Worm (Caenorhabditis elegans) whole organism, late embryonic: ENCODE data around the gene ugt-45.

ENCODE experiments used
- C08G9.2 ChIP-seq: sonication (generic microtip); optimal IDR thresholded peaks from 2 replicates; lab custom pipeline; 2016; ENCODE audit warnings: mild to moderate bottlenecking, missing genetic modification characterization, moderate library complexity, missing compliant biosample characterization
- F13H6.1 ChIP-seq: sonication (generic microtip); optimal IDR thresholded peaks from 2 replicates; lab custom pipeline; 2016; ENCODE audit warnings: missing genetic modification characterization, missing compliant biosample characterization
- K09A11.1 ChIP-seq: sonication (generic microtip); optimal IDR thresholded peaks from 2 replicates; lab custom pipeline; 2017; ENCODE audit warnings: antibody characterized with exemption, mild to moderate bottlenecking, missing genetic modification characterization, missing compliant biosample characterization; ENCODE audit not compliant: insufficient read depth
- T23F11.4 ChIP-seq: fragments of 200-800 bp; sonication (Bioruptor generic); optimal IDR thresholded peaks from 2 replicates; lab custom pipeline; 2018; ENCODE audit warnings: mild to moderate bottlenecking, missing genetic modification characterization, missing compliant biosample characterization
- Y22D7AL.16 ChIP-seq: sonication (generic microtip); optimal IDR thresholded peaks from 2 replicates; lab custom pipeline; 2016; ENCODE audit warnings: missing genetic modification characterization, missing compliant biosample characterization
- ahr-1 ChIP-seq: sonication (generic microtip); optimal IDR thresholded peaks from 2 replicates; lab custom pipeline; 2016; ENCODE audit warnings: missing genetic modification characterization, missing compliant biosample characterization
- ceh-19 ChIP-seq: fragments of 200-800 bp; sonication (Bioruptor generic); optimal IDR thresholded peaks from 2 replicates; lab custom pipeline; 2018; ENCODE audit warnings: mild to moderate bottlenecking, missing genetic modification characterization, missing compliant biosample characterization
- ceh-2 ChIP-seq: sonication (generic microtip); optimal IDR thresholded peaks from 2 replicates; lab custom pipeline; 2016; ENCODE audit warnings: missing genotype, missing genetic modification characterization, missing compliant biosample characterization
- ceh-31 ChIP-seq: sonication (generic microtip); optimal IDR thresholded peaks from 2 replicates; lab custom pipeline; 2016; ENCODE audit warnings: missing genetic modification characterization, missing compliant biosample characterization
- ceh-48 ChIP-seq: sonication (generic microtip); optimal IDR thresholded peaks from 2 replicates; lab custom pipeline; 2016; ENCODE audit warnings: missing genetic modification characterization, inconsistent platforms, missing compliant biosample characterization
- ceh-6 ChIP-seq: fragments of 200-800 bp; sonication (Bioruptor generic); optimal IDR thresholded peaks from 2 replicates; lab custom pipeline; 2018; ENCODE audit warnings: mild to moderate bottlenecking, missing genetic modification characterization, missing compliant biosample characterization
- che-1 ChIP-seq: sonication (generic microtip); optimal IDR thresholded peaks from 2 replicates; lab custom pipeline; 2016; ENCODE audit warnings: mild to moderate bottlenecking, missing genetic modification characterization, missing compliant biosample characterization
- dmd-4 ChIP-seq: sonication (generic microtip); optimal IDR thresholded peaks from 2 replicates; lab custom pipeline; 2016; ENCODE audit warnings: borderline replicate concordance, missing genetic modification characterization, missing compliant biosample characterization
- eyg-1 ChIP-seq: sonication (generic microtip); optimal IDR thresholded peaks from 2 replicates; lab custom pipeline; 2016; ENCODE audit warnings: missing genotype, missing genetic modification characterization, missing compliant biosample characterization
- fax-1 ChIP-seq: sonication (generic microtip); optimal IDR thresholded peaks from 2 replicates; lab custom pipeline; 2016; ENCODE audit warnings: missing genotype, missing genetic modification characterization, missing compliant biosample characterization
- fkh-10 ChIP-seq: fragments of 150-350 bp; optimal IDR thresholded peaks from 2 replicates; lab custom pipeline; 2014; ENCODE audit warnings: missing biosample characterization, missing genetic modification reagents, missing genetic modification characterization
- fkh-6 ChIP-seq: sonication (generic microtip); optimal IDR thresholded peaks from 2 replicates; lab custom pipeline; 2016; ENCODE audit warnings: missing genetic modification characterization, missing compliant biosample characterization
- gmeb-2 ChIP-seq: sonication (generic microtip); optimal IDR thresholded peaks from 2 replicates; lab custom pipeline; 2016; ENCODE audit warnings: missing genetic modification characterization, inconsistent platforms, missing compliant biosample characterization
- hlh-13 ChIP-seq: fragments of 200-800 bp; sonication (Bioruptor generic); optimal IDR thresholded peaks from 2 replicates; lab custom pipeline; 2018; ENCODE audit warnings: mild to moderate bottlenecking, missing genetic modification characterization, missing compliant biosample characterization
- hlh-6 ChIP-seq: sonication (generic microtip); optimal IDR thresholded peaks from 2 replicates; lab custom pipeline; 2016; ENCODE audit warnings: missing genotype, missing genetic modification characterization, missing compliant biosample characterization
- mec-3 ChIP-seq: sonication (generic microtip); optimal IDR thresholded peaks from 2 replicates; lab custom pipeline; 2016; ENCODE audit warnings: borderline replicate concordance, missing genetic modification characterization, missing compliant biosample characterization
- nfya-1 ChIP-seq: sonication (generic microtip); optimal IDR thresholded peaks from 2 replicates; lab custom pipeline; 2017; ENCODE audit warnings: missing genetic modification characterization, mild to moderate bottlenecking, missing compliant biosample characterization, antibody characterized with exemption, moderate library complexity
- npax-4 ChIP-seq: sonication (generic microtip); optimal IDR thresholded peaks from 2 replicates; lab custom pipeline; 2016; ENCODE audit warnings: missing genetic modification characterization, missing compliant biosample characterization
- odd-2 ChIP-seq: sonication (generic microtip); optimal IDR thresholded peaks from 2 replicates; lab custom pipeline; 2017; ENCODE audit warnings: antibody characterized with exemption, mild to moderate bottlenecking, missing genetic modification characterization, missing compliant biosample characterization
- pax-1 ChIP-seq: fragments of 150-350 bp; optimal IDR thresholded peaks from 2 replicates; lab custom pipeline; 2014; ENCODE audit warnings: missing biosample characterization, missing genetic modification characterization
- rnt-1 ChIP-seq: sonication (generic microtip); optimal IDR thresholded peaks from 2 replicates; lab custom pipeline; 2016; ENCODE audit warnings: missing genetic modification characterization, missing compliant biosample characterization
- sdc-2 ChIP-seq: sonication (generic microtip); optimal IDR thresholded peaks from 2 replicates; lab custom pipeline; 2016; ENCODE audit warnings: missing genotype, missing genetic modification characterization, missing compliant biosample characterization
- sox-4 ChIP-seq: sonication (generic microtip); optimal IDR thresholded peaks from 2 replicates; lab custom pipeline; 2017; ENCODE audit warnings: mild to moderate bottlenecking, missing genetic modification characterization, inconsistent platforms, missing compliant biosample characterization
- tbx-2 ChIP-seq: sonication (generic microtip); optimal IDR thresholded peaks from 2 replicates; lab custom pipeline; 2016; ENCODE audit warnings: missing genetic modification characterization, missing compliant biosample characterization
- tbx-7 ChIP-seq: sonication (generic microtip); optimal IDR thresholded peaks from 2 replicates; lab custom pipeline; 2016; ENCODE audit warnings: missing genotype, missing genetic modification characterization, missing compliant biosample characterization
- ttx-3 ChIP-seq: sonication (generic microtip); optimal IDR thresholded peaks from 2 replicates; lab custom pipeline; 2016; ENCODE audit warnings: missing genetic modification reagents, missing genetic modification characterization, missing compliant biosample characterization
- unc-55 ChIP-seq: sonication (generic microtip); optimal IDR thresholded peaks from 2 replicates; lab custom pipeline; 2017; ENCODE audit warnings: missing biosample characterization, missing genetic modification reagents, missing genetic modification characterization
- unc-86 ChIP-seq: sonication (generic microtip); optimal IDR thresholded peaks from 2 replicates; lab custom pipeline; 2016; ENCODE audit warnings: missing genetic modification characterization, missing compliant biosample characterization
- zip-5 ChIP-seq: sonication (generic microtip); optimal IDR thresholded peaks from 2 replicates; lab custom pipeline; 2016; ENCODE audit warnings: missing genetic modification characterization, missing compliant biosample characterization
- ztf-16 ChIP-seq: sonication (generic microtip); optimal IDR thresholded peaks from 2 replicates; lab custom pipeline; 2017; ENCODE audit warnings: missing genetic modification characterization, missing compliant biosample characterization

Gene ugt-45

ce11 chrIV:3751001-3751400 is at the start of gene ugt-45:
Gene ugt-45, minus strand, starts transcription at chrIV:3751101.
- TF ChIP-seq fkh-10 (GFP tag; lab: Kevin White, UChicago) (no peak), che-1 (tag; lab: Kevin White, UChicago) (no peak)
- TF ChIP-seq, all 69 proteins: peak for 0

ce11 chrIV:3797442-3797841 is 46.5 kb upstream of the ugt-45 start:
- TF ChIP-seq ceh-19 (no peak), hlh-6 (no peak), mec-3 (tag; lab: Kevin White, UChicago) (peak; percentile 33)

- TF ChIP-seq che-1 (tag; lab: Kevin White, UChicago) (no peak), gmeb-2 (tag; lab: Kevin White, UChicago) (no peak), ceh-2 (tag; lab: Kevin White, UChicago) (no peak), ceh-31 (tag; lab: Kevin White, UChicago) (no peak), fax-1 (tag; lab: Kevin White, UChicago) (no peak), tbx-2 (tag; lab: Kevin White, UChicago) (no peak), sdc-2 (tag; lab: Kevin White, UChicago) (no peak), T23F11.4 (GFP tag; lab: Kevin White, UChicago) (no peak), K09A11.1 (no peak), fkh-10 (GFP tag; lab: Kevin White, UChicago) (no peak), eyg-1 (tag; lab: Kevin White, UChicago) (no peak), ahr-1 (tag; lab: Kevin White, UChicago) (no peak), npax-4 (tag; lab: Kevin White, UChicago) (no peak), ztf-16 (tag; lab: Kevin White, UChicago) (no peak), tbx-7 (tag; lab: Kevin White, UChicago) (no peak)
- TF ChIP-seq, all 69 proteins: peak for 0
Observed at ce11 chrIV:3794437-3794836, 43.5 kb upstream of the ugt-45 start, which contains the start of gene K09B3.1. Gene K09B3.1, plus strand, starts transcription at chrIV:3794737.

ce11 chrIV:3783910-3784309 is 33.0 kb upstream of the ugt-45 start, which contains the start of gene glct-6:
Gene glct-6, plus strand, starts transcription at chrIV:3784210.
- TF ChIP-seq zip-5 (tag; lab: Kevin White, UChicago) (no peak), sox-4 (tag; lab: Kevin White, UChicago) (no peak), rnt-1 (tag; lab: Kevin White, UChicago) (no peak), Y22D7AL.16 (tag; lab: Kevin White, UChicago) (no peak), fkh-6 (tag; lab: Kevin White, UChicago) (no peak), odd-2 (tag; lab: Kevin White, UChicago) (no peak), pax-1 (tag; lab: Kevin White, UChicago) (no peak), dmd-4 (tag; lab: Kevin White, UChicago) (no peak), ceh-31 (tag; lab: Kevin White, UChicago) (no peak)

- TF ChIP-seq hlh-13 (GFP tag; lab: Kevin White, UChicago) (no peak), sdc-2 (tag; lab: Kevin White, UChicago) (no peak), ceh-6 (GFP tag; lab: Kevin White, UChicago) (no peak), ceh-48 (no peak), unc-86 (tag; lab: Kevin White, UChicago) (no peak), unc-55 (peak; percentile 75), F13H6.1 (tag; lab: Kevin White, UChicago) (no peak)
Observed at ce11 chrIV:3781539-3781938, 30.6 kb upstream of the ugt-45 start.

ce11 chrIV:3774160-3774559 is 23.3 kb upstream of the ugt-45 start:
- TF ChIP-seq fax-1 (tag; lab: Kevin White, UChicago), result no peak
- no peak for TF ChIP-seq tbx-2 (tag; lab: Kevin White, UChicago)
- TF ChIP-seq C08G9.2 (tag; lab: Kevin White, UChicago), result no peak
- TF ChIP-seq ceh-6 (GFP tag; lab: Kevin White, UChicago), result no peak
- no peak for TF ChIP-seq mec-3 (tag; lab: Kevin White, UChicago)
- no peak for TF ChIP-seq ttx-3
- no peak for TF ChIP-seq nfya-1 (tag; lab: Kevin White, UChicago)
- no peak for TF ChIP-seq npax-4 (tag; lab: Kevin White, UChicago)
